Fruit fly (Drosophila melanogaster) whole organism, embryonic: ENCODE results near the gene Nxf3.

Experiments
- CG11456 ChIP-seq: fragments of 200-800 bp; sonication (Bioruptor generic); IDR thresholded peaks from 3 replicates; pipeline ENCODE4 v1.3.6; 2022; ENCODE audit warnings: missing biosample characterization, missing genetic modification characterization
- CG11504 ChIP-seq: fragments of 200-800 bp; sonication (Bioruptor generic); optimal IDR thresholded peaks from 3 replicates; lab custom pipeline; 2019; ENCODE audit warnings: missing biosample characterization, mild to moderate bottlenecking, missing genetic modification characterization, moderate library complexity
- CG12219 ChIP-seq: fragments of 200-800 bp; sonication (Bioruptor generic); optimal IDR thresholded peaks from 3 replicates; lab custom pipeline; 2018; ENCODE audit warnings: missing biosample characterization, mild to moderate bottlenecking, missing genetic modification characterization
- CG13296 ChIP-seq: fragments of 200-800 bp; sonication (Bioruptor generic); optimal IDR thresholded peaks from 3 replicates; lab custom pipeline; 2018; ENCODE audit warnings: missing biosample characterization, mild to moderate bottlenecking, missing genetic modification characterization
- CG15479 ChIP-seq: fragments of 200-800 bp; sonication (Bioruptor generic); optimal IDR thresholded peaks from 3 replicates; lab custom pipeline; 2019; ENCODE audit warnings: missing biosample characterization, mild to moderate bottlenecking, missing genetic modification characterization, moderate library complexity
- CG16779 ChIP-seq: fragments of 200-800 bp; sonication (Bioruptor generic); IDR thresholded peaks from 2 replicates; pipeline ENCODE4 v1.3.6; 2022; ENCODE audit warnings: missing biosample characterization, missing genetic modification characterization
- CG17385 ChIP-seq: fragments of 200-800 bp; sonication (Bioruptor generic); optimal IDR thresholded peaks from 3 replicates; lab custom pipeline; 2018; ENCODE audit warnings: missing biosample characterization, mild to moderate bottlenecking, missing genetic modification characterization
- CG2116 ChIP-seq: fragments of 200-800 bp; sonication (Bioruptor generic); optimal IDR thresholded peaks from 3 replicates; lab custom pipeline; 2018; ENCODE audit warnings: missing biosample characterization, mild to moderate bottlenecking, missing genetic modification characterization
- CG2678 ChIP-seq: fragments of 200-800 bp; sonication (Bioruptor generic); optimal IDR thresholded peaks from 3 replicates; lab custom pipeline; 2019; ENCODE audit warnings: missing biosample characterization, mild to moderate bottlenecking, missing genetic modification characterization, moderate library complexity
- CG30020 ChIP-seq: fragments of 200-800 bp; optimal IDR thresholded peaks from 2 replicates; lab custom pipeline; 2019; ENCODE audit warnings: missing biosample characterization, mild to moderate bottlenecking, missing genetic modification characterization, moderate library complexity
- CG3847 ChIP-seq: fragments of 200-800 bp; sonication (Bioruptor generic); IDR thresholded peaks from 2 replicates; pipeline ENCODE4 v1.3.6; 2022; ENCODE audit warnings: missing biosample characterization, missing genetic modification characterization
- CG4328 ChIP-seq: fragments of 200-800 bp; sonication (Bioruptor generic); optimal IDR thresholded peaks from 3 replicates; lab custom pipeline; 2017; ENCODE audit warnings: missing biosample characterization, missing genetic modification reagents, missing genetic modification characterization
- CG6689 ChIP-seq: fragments of 200-800 bp; sonication (Bioruptor generic); IDR thresholded peaks from 2 replicates; pipeline ENCODE4 v1.3.6; 2022; ENCODE audit warnings: missing biosample characterization, missing genetic modification characterization
- CG6765 ChIP-seq: fragments of 200-800 bp; sonication (Bioruptor generic); optimal IDR thresholded peaks from 3 replicates; lab custom pipeline; 2017; ENCODE audit warnings: missing biosample characterization, mild to moderate bottlenecking, missing genetic modification characterization
- CG7839 ChIP-seq: fragments of 200-800 bp; sonication (Bioruptor generic); optimal IDR thresholded peaks from 3 replicates; lab custom pipeline; 2018; ENCODE audit warnings: missing biosample characterization, mild to moderate bottlenecking, missing genetic modification characterization, moderate library complexity
- CG8359 ChIP-seq: fragments of 200-800 bp; sonication (Bioruptor generic); optimal IDR thresholded peaks from 2 replicates; lab custom pipeline; 2017; ENCODE audit warnings: missing biosample characterization, mild to moderate bottlenecking, missing genetic modification characterization, borderline replicate concordance
- CG8924 ChIP-seq: fragments of 200-800 bp; optimal IDR thresholded peaks from 3 replicates; lab custom pipeline; 2019; ENCODE audit warnings: missing biosample characterization, mild to moderate bottlenecking, missing genetic modification characterization, moderate library complexity
- CG9609 ChIP-seq: fragments of 200-800 bp; sonication (Bioruptor generic); optimal IDR thresholded peaks from 3 replicates; lab custom pipeline; 2016; ENCODE audit warnings: missing biosample characterization, missing genetic modification characterization
- CHES-1-like ChIP-seq: fragments of 200-800 bp; sonication (Bioruptor generic); optimal IDR thresholded peaks from 2 replicates; lab custom pipeline; 2016; ENCODE audit warnings: missing biosample characterization, missing genetic modification characterization
- CoRest ChIP-seq: fragments of 200-800 bp; sonication (Bioruptor generic); optimal IDR thresholded peaks from 3 replicates; lab custom pipeline; 2018; ENCODE audit warnings: missing biosample characterization, mild to moderate bottlenecking, missing genetic modification characterization, moderate library complexity
- D19B ChIP-seq: fragments of 200-800 bp; sonication (Bioruptor generic); optimal IDR thresholded peaks from 2 replicates; lab custom pipeline; 2017; ENCODE audit warnings: missing biosample characterization, mild to moderate bottlenecking, missing genetic modification characterization
- E2f1 ChIP-seq: fragments of 200-800 bp; sonication (Bioruptor generic); IDR thresholded peaks from 2 replicates; pipeline ENCODE4 v1.3.6; 2022; ENCODE audit warnings: missing biosample characterization, missing genetic modification characterization
- H2.0 ChIP-seq: fragments of 200-800 bp; sonication (Bioruptor generic); IDR thresholded peaks from 2 replicates; pipeline ENCODE4 v1.3.6; 2022; ENCODE audit warnings: missing biosample characterization, missing genetic modification characterization
- HLHmδ ChIP-seq: fragments of 200-800 bp; sonication (Bioruptor generic); optimal IDR thresholded peaks from 2 replicates; lab custom pipeline; 2018; ENCODE audit warnings: missing biosample characterization, mild to moderate bottlenecking, missing genetic modification characterization, moderate library complexity
- Hmr ChIP-seq: fragments of 200-800 bp; sonication (Bioruptor generic); optimal IDR thresholded peaks from 3 replicates; lab custom pipeline; 2017; ENCODE audit warnings: mild to moderate bottlenecking, missing biosample characterization, missing genetic modification reagents, missing genetic modification characterization
- Hr39 ChIP-seq: fragments of >200 bp; optimal IDR thresholded peaks from 2 replicates; lab custom pipeline; 2017
- Mes4 ChIP-seq: fragments of 200-800 bp; sonication (Bioruptor generic); optimal IDR thresholded peaks from 2 replicates; lab custom pipeline; 2016; ENCODE audit warnings: missing biosample characterization, missing genetic modification characterization
- Rfx ChIP-seq: fragments of 200-800 bp; sonication (Bioruptor generic); IDR thresholded peaks from 2 replicates; pipeline ENCODE4 v1.3.6; 2022; ENCODE audit warnings: missing biosample characterization, missing genetic modification characterization
- Spps ChIP-seq: fragments of 200-800 bp; sonication (Bioruptor generic); optimal IDR thresholded peaks from 2 replicates; lab custom pipeline; 2018; ENCODE audit warnings: missing biosample characterization, mild to moderate bottlenecking, missing genetic modification characterization
- Taf1 ChIP-seq: fragments of 200-800 bp; sonication (Bioruptor generic); IDR thresholded peaks from 2 replicates; pipeline ENCODE4 v1.3.6; 2022; ENCODE audit warnings: missing biosample characterization, missing genetic modification characterization
- Xbp1 ChIP-seq: fragments of 200-800 bp; sonication (Bioruptor generic); optimal IDR thresholded peaks from 3 replicates; lab custom pipeline; 2016; ENCODE audit warnings: missing biosample characterization, mild to moderate bottlenecking, missing genetic modification characterization
- ato ChIP-seq: fragments of 200-800 bp; sonication (Bioruptor generic); IDR thresholded peaks from 2 replicates; pipeline ENCODE4 v1.3.6; 2022; ENCODE audit warnings: missing biosample characterization, missing genetic modification characterization; ENCODE audit not compliant: partially characterized antibody
- chif ChIP-seq, 2 experiments: fragments of 200-800 bp; sonication (Bioruptor generic); optimal IDR thresholded peaks; 3 replicates each; lab custom pipeline; 2016; ENCODE audit warnings: missing biosample characterization in 2 of 2, missing genetic modification characterization in 2 of 2
- chinmo ChIP-seq: fragments of 200-800 bp; sonication (Bioruptor generic); IDR thresholded peaks from 4 replicates; pipeline ENCODE4 v1.3.6; 2022; ENCODE audit warnings: missing biosample characterization, missing genetic modification characterization; ENCODE audit not compliant: partially characterized antibody
- dan ChIP-seq: fragments of 200-800 bp; sonication (Bioruptor generic); IDR thresholded peaks from 2 replicates; pipeline ENCODE4 v1.3.6; 2022; ENCODE audit warnings: missing biosample characterization, missing genetic modification characterization
- exex ChIP-seq: fragments of 200-800 bp; sonication (Bioruptor generic); optimal IDR thresholded peaks from 4 replicates; lab custom pipeline; 2018; ENCODE audit warnings: missing biosample characterization, mild to moderate bottlenecking, missing genetic modification characterization, moderate library complexity
- gcm ChIP-seq: fragments of 200-800 bp; sonication (Bioruptor generic); optimal IDR thresholded peaks from 2 replicates; lab custom pipeline; 2019; ENCODE audit warnings: missing biosample characterization, mild to moderate bottlenecking, missing genetic modification characterization, moderate library complexity
- gcm2 ChIP-seq: fragments of 200-800 bp; sonication (Bioruptor generic); optimal IDR thresholded peaks from 2 replicates; lab custom pipeline; 2016; ENCODE audit warnings: missing biosample characterization, missing genetic modification characterization
- hbn ChIP-seq: fragments of 200-800 bp; sonication (Bioruptor generic); IDR thresholded peaks from 2 replicates; pipeline ENCODE4 v1.3.6; 2022; ENCODE audit warnings: missing biosample characterization, missing genetic modification characterization; ENCODE audit not compliant: partially characterized antibody
- insv ChIP-seq, 2 experiments: fragments of 200-800 bp; sonication (Bioruptor generic); optimal IDR thresholded peaks; 3 replicates each; lab custom pipeline; 2016 to 2018; ENCODE audit warnings: missing biosample characterization in 2 of 2, missing genetic modification characterization in 2 of 2
- nmo ChIP-seq: fragments of 200-800 bp; sonication (Bioruptor generic); optimal IDR thresholded peaks from 2 replicates; lab custom pipeline; 2018; ENCODE audit warnings: missing biosample characterization, mild to moderate bottlenecking, missing genetic modification characterization, moderate library complexity
- nom ChIP-seq: fragments of 200-800 bp; sonication (Bioruptor generic); optimal IDR thresholded peaks from 2 replicates; lab custom pipeline; 2017; ENCODE audit warnings: missing biosample characterization, missing genetic modification characterization, mild to moderate bottlenecking, moderate library complexity, missing genetic modification reagents
- p53 ChIP-seq: fragments of 200-800 bp; sonication (Bioruptor generic); optimal IDR thresholded peaks from 2 replicates; lab custom pipeline; 2016; ENCODE audit warnings: missing biosample characterization, missing genetic modification characterization
- pho ChIP-seq: fragments of 200-800 bp; sonication (Bioruptor generic); optimal IDR thresholded peaks from 2 replicates; lab custom pipeline; 2016; ENCODE audit warnings: missing biosample characterization, missing genetic modification characterization
- prd ChIP-seq, 3 experiments: fragments of >200 bp in 2 of 3; fragments of 200-800 bp in 1 of 3; sonication (Bioruptor generic) in 1 of 3; optimal IDR thresholded peaks in 2 of 3; IDR thresholded peaks in 1 of 3; 2 replicates in 2 of 3; 3 replicates in 1 of 3; pipeline versions ENCODE4 v1.3.6 to Lab custom; 2017 to 2022; ENCODE audit warnings: missing biosample characterization in 1 of 3, missing genetic modification characterization in 1 of 3
- trh ChIP-seq: fragments of 200-800 bp; sonication (Bioruptor generic); optimal IDR thresholded peaks from 2 replicates; lab custom pipeline; 2016; ENCODE audit warnings: missing biosample characterization, missing genetic modification characterization
- vfl ChIP-seq: fragments of 200-800 bp; sonication (Bioruptor generic); optimal IDR thresholded peaks from 2 replicates; lab custom pipeline; 2016; ENCODE audit warnings: missing biosample characterization, missing genetic modification characterization
- zfh2 ChIP-seq: fragments of 200-800 bp; sonication (Bioruptor generic); optimal IDR thresholded peaks from 2 replicates; lab custom pipeline; 2016; ENCODE audit warnings: missing biosample characterization, missing genetic modification characterization

Nxf3 gene

dm6 chr3L:13938470-13939150 is 26.4 kb upstream of the Nxf3 start (continued):
- TF ChIP-seq exex (tag; lab: Kevin White, UChicago) = peak; percentile 73
- peak; percentile 36; the same call in 1 of the 4 replicates for TF ChIP-seq chinmo (GFP tag; lab: Robert Waterston, UW)
- TF ChIP-seq nom (GFP tag; lab: Kevin White, UChicago) = peak; percentile 81
- no peak for TF ChIP-seq prd (optimal IDR thresholded peaks at IDR 0.05; lab: Kevin White, UChicago)
- peak; percentile 70; the same call in 2 of the 3 replicates for TF ChIP-seq prd (GFP tag; IDR thresholded peaks at IDR 0.05; lab: Robert Waterston, UW)
- TF ChIP-seq hbn = no peak
- TF ChIP-seq CG8359 (GFP tag; lab: Kevin White, UChicago) = peak; percentile 74
- TF ChIP-seq CG8924 (tag; lab: Kevin White, UChicago) = peak; percentile 93
- TF ChIP-seq CG6765 (GFP tag; lab: Kevin White, UChicago) = peak; percentile 93
- peak; percentile 94 for TF ChIP-seq CG11504 (tag; lab: Kevin White, UChicago)
- peak; percentile 71 for TF ChIP-seq CG2116 (GFP tag; lab: Kevin White, UChicago)
- peak; percentile 88 for TF ChIP-seq Hmr (GFP tag; lab: Kevin White, UChicago)
- TF ChIP-seq CG6689 (GFP tag; lab: Robert Waterston, UW) = peak; percentile 91
- TF ChIP-seq CG13296 (GFP tag; lab: Kevin White, UChicago) = peak; percentile 93
- peak in 1 of 2 experiments; percentile 65 for TF ChIP-seq insv (GFP tag; optimal IDR thresholded peaks at IDR 0.05; lab: Kevin White, UChicago)
- TF ChIP-seq CG2678 (tag; lab: Kevin White, UChicago) = peak; percentile 97
- peak; percentile 74 for TF ChIP-seq CG15479
- peak; percentile 96 for TF ChIP-seq CoRest (tag; lab: Kevin White, UChicago)
- peak; percentile 87 for TF ChIP-seq Mes4 (GFP tag; lab: Kevin White, UChicago)
- peak; percentile 84 for TF ChIP-seq zfh2 (GFP tag; lab: Kevin White, UChicago)
- TF ChIP-seq CG11456 (GFP tag; lab: Robert Waterston, UW) = peak; percentile 56
- peak; percentile 80 for TF ChIP-seq D19B (GFP tag; lab: Kevin White, UChicago)
- peak; percentile 92 for TF ChIP-seq pho (GFP tag; lab: Kevin White, UChicago)
- no peak for TF ChIP-seq Hr39 (lab: Kevin White, UChicago)
- TF ChIP-seq gcm2 = peak; percentile 68
- TF ChIP-seq gcm (GFP tag; lab: Kevin White, UChicago) = peak; percentile 69
- TF ChIP-seq trh (GFP tag; lab: Kevin White, UChicago) = peak; percentile 71
- TF ChIP-seq CG9609 (GFP tag; lab: Kevin White, UChicago) = peak; percentile 89
- peak; percentile 89 to 90 for TF ChIP-seq chif (GFP tag; optimal IDR thresholded peaks at IDR 0.05; lab: Kevin White, UChicago)
- TF ChIP-seq ato (GFP tag; lab: Robert Waterston, UW) = no peak
- peak; percentile 64 for TF ChIP-seq p53
- peak; percentile 69 for TF ChIP-seq vfl (GFP tag; lab: Kevin White, UChicago)
- TF ChIP-seq CG30020 = peak; percentile 75
- TF ChIP-seq H2.0 = 0 out of 2 replicates have a peak, but pooled peaks have one; percentile 42
- TF ChIP-seq E2f1 (GFP tag; lab: Robert Waterston, UW) = peak; percentile 61; the same call in 1 of the 2 replicates
- TF ChIP-seq CG16779 = no peak
- peak; percentile 69; the same call in 1 of the 2 replicates for TF ChIP-seq CG3847 (GFP tag; lab: Robert Waterston, UW)
- peak; percentile 47; the same call in 1 of the 2 replicates for TF ChIP-seq Taf1 (GFP tag; lab: Robert Waterston, UW)
- peak; percentile 90 for TF ChIP-seq Xbp1
- peak; percentile 93 for TF ChIP-seq CG7839
- no peak for TF ChIP-seq HLHmδ (GFP tag; lab: Kevin White, UChicago)
- TF ChIP-seq CG17385 = peak; percentile 86
- peak; percentile 63 for TF ChIP-seq Spps (tag; lab: Kevin White, UChicago)
- TF ChIP-seq CHES-1-like = peak; percentile 94
- TF ChIP-seq dan (GFP tag; lab: Robert Waterston, UW) = no peak
- peak; percentile 87 for TF ChIP-seq nmo (GFP tag; lab: Kevin White, UChicago)
- TF ChIP-seq CG12219 (GFP tag; lab: Kevin White, UChicago) = peak; percentile 87
- no peak for TF ChIP-seq Rfx
- TF ChIP-seq CG4328 = peak; percentile 92
